Worm (Caenorhabditis elegans) whole organism, young adult: Measurements from ENCODE around the gene isw-1.

Source experiments
- F39B2.1 ChIP-seq: fragments of 200-800 bp; sonication (Bioruptor generic); IDR thresholded peaks from 2 replicates; pipeline ENCODE4 v1.3.6; 2022; ENCODE audit warnings: missing genetic modification reagents, missing genetic modification characterization, missing compliant biosample characterization
- F55B11.4 ChIP-seq: sonication (generic microtip); optimal IDR thresholded peaks from 2 replicates; lab custom pipeline; 2016; ENCODE audit warnings: missing compliant biosample characterization, missing genetic modification characterization, borderline replicate concordance; ENCODE audit not compliant: insufficient read depth
- T26A5.8 ChIP-seq: sonication (generic microtip); optimal IDR thresholded peaks from 2 replicates; lab custom pipeline; 2016; ENCODE audit warnings: missing genetic modification characterization, missing compliant biosample characterization
- athp-1 ChIP-seq: sonication (generic microtip); optimal IDR thresholded peaks from 2 replicates; lab custom pipeline; 2017; ENCODE audit warnings: mild to moderate bottlenecking, missing genetic modification characterization, missing compliant biosample characterization
- cebp-2 ChIP-seq: fragments of 200-800 bp; sonication (Bioruptor generic); IDR thresholded peaks from 2 replicates; pipeline ENCODE4 v1.3.6; 2022; ENCODE audit warnings: missing genetic modification characterization, missing compliant biosample characterization
- dox-1 ChIP-seq: fragments of 200-800 bp; sonication (Bioruptor generic); IDR thresholded peaks from 2 replicates; pipeline ENCODE4 v1.3.6; 2022; ENCODE audit warnings: missing genetic modification reagents, missing genetic modification characterization, missing compliant biosample characterization
- hlh-26 ChIP-seq: fragments of 200-800 bp; sonication (Bioruptor generic); conservative IDR thresholded peaks from 2 replicates; pipeline ENCODE4 v1.3.6; 2022; ENCODE audit warnings: missing genetic modification reagents, missing genetic modification characterization, missing compliant biosample characterization
- lin-35 ChIP-seq, 3 experiments: fragments of 150-350 bp in 2 of 3; sonication (generic microtip) in 1 of 3; optimal IDR thresholded peaks; 2 replicates each; lab custom pipeline; 2014 to 2018; ENCODE audit warnings: missing biosample characterization in 3 of 3, missing genetic modification characterization in 3 of 3, missing genetic modification reagents in 3 of 3
- nhr-120 ChIP-seq: fragments of 200-800 bp; sonication (Bioruptor generic); IDR thresholded peaks from 2 replicates; pipeline ENCODE4 v1.3.6; 2022; ENCODE audit warnings: missing genetic modification characterization, missing compliant biosample characterization
- tbp1 ChIP-seq: fragments of 200-800 bp; sonication (Bioruptor generic); optimal IDR thresholded peaks from 2 replicates; lab custom pipeline; 2018; ENCODE audit warnings: mild to moderate bottlenecking, missing genetic modification characterization, missing compliant biosample characterization

DNA sequence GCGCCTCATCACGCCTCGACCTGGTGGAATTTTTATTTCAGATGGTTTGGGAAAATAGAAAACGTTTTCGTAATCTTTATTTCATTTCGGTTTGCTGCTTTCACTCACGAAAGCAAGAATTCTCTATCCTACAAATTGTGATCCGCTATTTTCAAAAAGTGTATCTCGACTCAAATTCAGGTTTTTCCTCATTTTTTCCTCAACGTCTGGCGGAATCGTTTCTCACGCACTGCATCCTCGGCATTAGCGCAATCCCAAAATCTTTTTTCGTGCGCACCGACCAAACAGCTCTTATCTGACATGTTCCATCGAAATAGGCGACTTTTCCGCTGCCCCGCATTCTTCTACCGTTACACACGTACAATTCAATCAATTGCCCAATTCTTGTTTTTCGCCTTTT lies 8.4 kb upstream of the isw-1 start, which contains the start of gene F37A4.3:
- TF ChIP-seq tbp1, result no peak
- TF ChIP-seq dox-1 (GFP tag; lab: Robert Waterston, UW), result no peak
- TF ChIP-seq F55B11.4 (tag; lab: Kevin White, UChicago), result no peak
- TF ChIP-seq cebp-2, result no peak
- TF ChIP-seq T26A5.8, result no peak
- TF ChIP-seq hlh-26 (GFP tag; lab: Robert Waterston, UW), result no peak
- TF ChIP-seq lin-35 (GFP tag; optimal IDR thresholded peaks at IDR 0.05; lab: Kevin White, UChicago), result no peak
- no peak for TF ChIP-seq nhr-120
- no peak for TF ChIP-seq F39B2.1 (GFP tag; lab: Robert Waterston, UW)
- TF ChIP-seq athp-1 (tag; lab: Kevin White, UChicago), result no peak
